Worm (Caenorhabditis elegans) whole organism, midembryonic: Measurements from ENCODE around the gene fbxa-7.
A peak's percentile ranks its signal among the peaks of the same experiment; 100 is the strongest.

Source experiments
- T22C8.4 ChIP-seq: fragments of 200-800 bp; sonication (Bioruptor generic); IDR thresholded peaks from 2 replicates; pipeline ENCODE4 v1.3.6; 2022; ENCODE audit warnings: missing genetic modification characterization, missing compliant biosample characterization
- cog-1 ChIP-seq: sonication (generic microtip); optimal IDR thresholded peaks from 2 replicates; lab custom pipeline; 2016; ENCODE audit warnings: missing genetic modification characterization, missing compliant biosample characterization
- flt-1 ChIP-seq: fragments of 200-800 bp; sonication (Bioruptor generic); IDR thresholded peaks from 2 replicates; pipeline ENCODE4 v1.3.6; 2022; ENCODE audit warnings: missing genetic modification characterization, missing compliant biosample characterization
- klf-2 ChIP-seq: fragments of 200-800 bp; sonication (Bioruptor generic); conservative IDR thresholded peaks from 2 replicates; pipeline ENCODE4 v1.3.6; 2022; ENCODE audit warnings: missing genetic modification reagents, missing genetic modification characterization, missing compliant biosample characterization
- med-1 ChIP-seq: sonication (generic microtip); optimal IDR thresholded peaks from 2 replicates; lab custom pipeline; 2017; ENCODE audit warnings: missing genetic modification characterization, mild to moderate bottlenecking, missing compliant biosample characterization, antibody characterized with exemption, missing genetic modification reagents; ENCODE audit not compliant: insufficient read depth
- ref-1 ChIP-seq: fragments of 200-800 bp; sonication (Bioruptor generic); conservative IDR thresholded peaks from 2 replicates; pipeline ENCODE4 v1.3.6; 2022; ENCODE audit warnings: missing genetic modification reagents, missing genetic modification characterization, missing compliant biosample characterization
- tab-1 ChIP-seq: fragments of 200-800 bp; sonication (Bioruptor generic); IDR thresholded peaks from 2 replicates; pipeline ENCODE4 v1.3.6; 2022; ENCODE audit warnings: missing genetic modification characterization, missing compliant biosample characterization
- ztf-23 ChIP-seq: fragments of 200-800 bp; sonication (Bioruptor generic); IDR thresholded peaks from 2 replicates; pipeline ENCODE4 v1.3.6; 2022; ENCODE audit warnings: missing genetic modification reagents, missing genetic modification characterization, missing compliant biosample characterization
- ztf-29 ChIP-seq: fragments of 200-800 bp; sonication (Bioruptor generic); IDR thresholded peaks from 2 replicates; pipeline ENCODE4 v1.3.6; 2022; ENCODE audit warnings: missing genetic modification reagents, missing genetic modification characterization, missing compliant biosample characterization

The fbxa-7 gene

ce11 chrIII:2243617-2244016, 7.6 kb downstream of the fbxa-7 start:
- TF ChIP-seq ztf-29 (GFP tag; lab: Robert Waterston, UW) (no peak), T22C8.4 (GFP tag; lab: Robert Waterston, UW) (no peak), ref-1 (GFP tag; lab: Robert Waterston, UW) (no peak), med-1 (no peak), tab-1 (GFP tag; lab: Robert Waterston, UW) (no peak), cog-1 (tag; lab: Kevin White, UChicago) (no peak), ztf-23 (GFP tag; lab: Robert Waterston, UW) (no peak), flt-1 (no peak), klf-2 (no peak)

DNA sequence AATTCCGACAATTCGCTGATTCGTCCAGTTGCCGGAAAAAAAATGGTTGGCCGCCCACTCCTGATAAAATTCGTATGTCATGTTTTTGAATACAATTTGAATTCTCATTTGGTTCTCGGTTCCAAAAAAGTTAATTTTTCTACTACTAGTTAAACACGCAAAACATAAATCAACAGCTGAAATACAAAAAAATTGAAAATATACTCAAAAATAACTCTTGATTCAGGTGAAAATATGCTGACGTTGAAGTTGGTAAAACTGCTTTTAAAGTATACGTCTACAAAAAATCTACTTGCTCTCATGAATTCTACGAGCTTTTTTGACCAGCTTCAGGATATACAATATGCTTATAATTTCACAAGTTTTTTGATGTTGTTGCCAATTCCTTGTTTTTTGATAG, 10.8 kb downstream of the fbxa-7 start, which contains the start of gene srz-56:
Gene srz-56, plus strand, starts transcription at position 301 of the 400 bp plus-strand sequence.
- TF ChIP-seq flt-1 (no peak), cog-1 (tag; lab: Kevin White, UChicago) (no peak), med-1 (no peak), klf-2 (no peak), tab-1 (GFP tag; lab: Robert Waterston, UW) (no peak), ref-1 (GFP tag; lab: Robert Waterston, UW) (no peak), ztf-23 (GFP tag; lab: Robert Waterston, UW) (no peak), ztf-29 (GFP tag; lab: Robert Waterston, UW) (no peak), T22C8.4 (GFP tag; lab: Robert Waterston, UW) (no peak)

DNA sequence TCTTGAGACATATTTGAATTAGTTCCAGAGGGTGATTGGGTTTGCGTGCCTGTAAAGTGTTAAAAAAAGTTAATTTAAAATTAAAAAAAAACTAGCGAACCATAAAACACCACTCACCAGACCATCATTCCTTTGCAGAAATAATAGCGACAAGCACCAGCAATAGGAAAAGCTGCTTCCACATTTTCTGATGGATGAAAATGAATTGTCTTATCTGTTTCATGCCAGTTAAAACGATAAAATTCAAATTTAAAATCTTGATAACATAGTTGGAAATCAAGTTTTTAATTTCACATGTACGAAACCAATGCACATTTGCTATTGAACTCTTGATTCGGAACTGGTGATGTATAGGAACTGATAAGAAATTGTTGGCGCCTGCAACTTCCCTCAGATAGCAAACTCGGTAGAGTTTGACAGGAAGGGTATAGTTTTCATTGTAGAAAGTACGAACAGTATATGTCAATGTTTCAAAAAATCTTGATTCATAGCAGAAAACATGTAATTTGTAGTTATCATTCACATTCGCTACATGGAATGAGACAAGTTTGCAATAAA, 11.6 kb downstream of the fbxa-7 start, which contains the start of gene C39B5.10:
Gene C39B5.10, minus strand, starts transcription at position 51 of the 558 bp plus-strand sequence.
- TF ChIP-seq ref-1 (GFP tag; lab: Robert Waterston, UW): no peak
- no peak for TF ChIP-seq tab-1 (GFP tag; lab: Robert Waterston, UW)
- TF ChIP-seq ztf-29 (GFP tag; lab: Robert Waterston, UW): no peak
- no peak for TF ChIP-seq T22C8.4 (GFP tag; lab: Robert Waterston, UW)
- TF ChIP-seq klf-2: no peak
- TF ChIP-seq med-1: no peak
- TF ChIP-seq flt-1: no peak
- TF ChIP-seq ztf-23 (GFP tag; lab: Robert Waterston, UW): no peak
- TF ChIP-seq cog-1 (tag; lab: Kevin White, UChicago): no peak

DNA sequence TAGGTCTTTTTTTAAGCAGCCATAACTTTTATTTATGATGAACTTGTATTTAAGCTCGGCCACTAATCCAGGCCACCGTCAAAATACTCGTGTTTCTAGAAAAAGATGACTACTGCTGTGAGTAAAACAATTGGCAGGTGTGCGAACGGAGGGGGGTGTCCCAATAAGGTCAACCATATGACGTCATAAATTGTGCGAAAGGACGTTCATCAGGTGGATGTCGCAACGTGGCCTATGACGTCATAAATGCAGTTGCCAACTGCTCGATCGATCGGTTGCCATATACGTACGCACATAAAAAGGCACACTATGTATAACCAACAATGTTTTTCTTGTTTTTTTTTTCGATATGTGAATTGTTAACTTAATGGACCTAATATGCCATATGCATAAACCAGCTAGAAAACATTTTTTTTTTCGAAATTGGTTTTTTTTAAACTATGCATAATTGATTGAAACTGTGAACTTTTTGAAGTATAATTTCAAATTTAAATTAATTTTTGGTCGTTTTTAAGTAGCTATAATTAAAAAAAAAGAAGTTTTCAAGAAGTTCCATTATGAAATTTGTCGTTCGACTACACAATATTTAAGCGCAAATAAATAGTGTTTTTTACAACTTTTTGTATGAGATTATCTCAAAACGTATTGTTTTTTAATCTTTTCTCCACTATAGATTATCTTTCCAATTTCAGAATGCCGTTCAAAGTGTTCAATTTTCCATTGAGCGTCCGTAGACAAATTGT, 16.9 kb downstream of the fbxa-7 start, which contains the start of gene C39B5.2:
Gene C39B5.2, plus strand, starts transcription at position 693 of the 743 bp plus-strand sequence.
- TF ChIP-seq flt-1 (peak; percentile 52; the same call in 1 of the 2 replicates), cog-1 (tag; lab: Kevin White, UChicago) (no peak)

DNA sequence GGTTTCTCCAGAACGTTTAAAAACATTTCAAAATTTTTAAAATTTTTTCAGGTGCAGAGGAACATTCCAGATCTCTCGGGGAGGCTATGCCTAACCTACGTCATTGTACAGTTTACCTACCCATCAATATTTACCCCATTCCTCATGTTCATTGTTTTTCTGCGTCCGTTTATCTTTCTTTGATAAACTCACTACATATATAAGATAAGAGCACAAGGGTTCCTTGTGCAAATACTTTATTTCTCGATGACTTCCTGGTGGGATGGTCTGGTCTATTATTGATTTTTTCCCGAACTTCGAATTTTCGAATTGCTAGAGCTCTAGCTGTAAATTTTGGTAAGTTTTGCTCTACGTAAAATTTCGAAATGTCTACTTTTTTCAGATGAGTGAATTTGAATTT, 17.8 kb downstream of the fbxa-7 start:
- no peak for TF ChIP-seq ref-1 (GFP tag; lab: Robert Waterston, UW)
- TF ChIP-seq cog-1 (tag; lab: Kevin White, UChicago): no peak
- TF ChIP-seq klf-2: no peak
- no peak for TF ChIP-seq tab-1 (GFP tag; lab: Robert Waterston, UW)
- no peak for TF ChIP-seq flt-1
- no peak for TF ChIP-seq ztf-23 (GFP tag; lab: Robert Waterston, UW)
- TF ChIP-seq T22C8.4 (GFP tag; lab: Robert Waterston, UW): no peak
- TF ChIP-seq med-1: no peak
- TF ChIP-seq ztf-29 (GFP tag; lab: Robert Waterston, UW): no peak

ce11 chrIII:2232360-2232759, 18.9 kb downstream of the fbxa-7 start, which contains the start of gene fbxa-47:
fbxa-47 (minus strand) TSS chrIII:2232460.
- no peak for TF ChIP-seq ztf-23 (GFP tag; lab: Robert Waterston, UW)
- TF ChIP-seq med-1: no peak
- no peak for TF ChIP-seq T22C8.4 (GFP tag; lab: Robert Waterston, UW)
- TF ChIP-seq tab-1 (GFP tag; lab: Robert Waterston, UW): no peak

DNA sequence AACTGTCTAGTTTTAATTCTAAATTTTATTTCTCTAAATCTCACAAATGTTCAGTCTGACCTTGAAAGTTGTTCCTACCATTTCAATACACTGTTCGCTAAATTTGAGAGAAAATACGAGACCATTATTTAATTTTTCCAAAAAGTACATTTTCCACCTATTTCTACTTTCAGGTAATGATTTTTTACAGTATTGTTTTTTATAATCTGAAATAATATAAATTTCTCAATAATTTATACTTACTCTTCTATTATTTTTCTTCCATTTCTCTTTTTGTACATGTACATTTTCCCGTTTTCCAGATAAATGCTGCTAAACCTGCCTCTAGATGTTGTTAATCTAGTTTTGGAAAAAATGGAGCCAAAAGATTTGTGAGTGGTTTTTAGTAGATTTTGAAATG, 23.8 kb downstream of the fbxa-7 start, which contains the start of gene fbxa-62:
Gene fbxa-62, plus strand, starts transcription at position 301 of the 400 bp plus-strand sequence.
- TF ChIP-seq cog-1 (tag; lab: Kevin White, UChicago) (no peak), flt-1 (no peak), med-1 (no peak), ztf-23 (GFP tag; lab: Robert Waterston, UW) (no peak), T22C8.4 (GFP tag; lab: Robert Waterston, UW) (no peak), ref-1 (GFP tag; lab: Robert Waterston, UW) (no peak), klf-2 (no peak), ztf-29 (GFP tag; lab: Robert Waterston, UW) (no peak)

ce11 chrIII:2224478-2224877, 26.8 kb downstream of the fbxa-7 start, which contains the start of gene fbxa-38:
fbxa-38 (plus strand) TSS chrIII:2224672.
- TF ChIP-seq klf-2 (no peak), med-1 (no peak), ztf-23 (GFP tag; lab: Robert Waterston, UW) (no peak), ref-1 (GFP tag; lab: Robert Waterston, UW) (no peak), cog-1 (tag; lab: Kevin White, UChicago) (no peak), T22C8.4 (GFP tag; lab: Robert Waterston, UW) (no peak), flt-1 (no peak)

- no peak for TF ChIP-seq ztf-23 (GFP tag; lab: Robert Waterston, UW)
- no peak for TF ChIP-seq cog-1 (tag; lab: Kevin White, UChicago)
- TF ChIP-seq med-1: no peak
- TF ChIP-seq klf-2: no peak
- no peak for TF ChIP-seq tab-1 (GFP tag; lab: Robert Waterston, UW)
- no peak for TF ChIP-seq T22C8.4 (GFP tag; lab: Robert Waterston, UW)
- no peak for TF ChIP-seq flt-1
- no peak for TF ChIP-seq ref-1 (GFP tag; lab: Robert Waterston, UW)
- no peak for TF ChIP-seq ztf-29 (GFP tag; lab: Robert Waterston, UW)
These were observed 27.3 kb downstream of the fbxa-7 start, which contains the start of gene srd-65 for ce11 chrIII:2223932-2224331. srd-65 (minus strand) TSS chrIII:2224032.
